Worm (Caenorhabditis elegans): ENCODE measurements around the gene srb-3.
A peak's percentile ranks its signal among the peaks of the same experiment; 100 is the strongest.

The srb-3 gene

DNA sequence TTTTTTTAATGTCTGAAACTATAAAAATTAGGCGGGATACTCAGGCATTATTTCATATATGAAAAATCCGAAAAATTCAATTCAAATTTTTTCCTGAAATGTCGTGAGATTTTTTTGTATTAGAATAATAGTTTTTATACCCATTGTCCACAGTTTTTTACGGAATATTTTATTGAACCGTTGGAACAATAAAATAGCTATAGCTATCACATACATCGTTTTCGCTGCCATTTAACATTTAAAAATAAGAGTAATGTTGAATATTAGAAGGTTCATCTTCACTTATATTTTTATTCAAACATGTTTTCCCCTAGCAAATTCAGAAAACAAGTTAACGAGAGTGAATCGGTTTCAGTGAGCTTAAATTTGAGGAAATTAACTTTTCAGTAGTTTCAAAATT, 5.0 kb upstream of the srb-3 start, which contains the start of gene C27D6.15:
Gene C27D6.15, plus strand, starts transcription at position 301 of the 400 bp plus-strand sequence.
- TF ChIP-seq ctbp-1 (GFP tag; IDR thresholded peaks at IDR 0.05) (no peak), mxl-3 (GFP tag; optimal IDR thresholded peaks at IDR 0.05) (no peak), ceh-20 (GFP tag; IDR thresholded peaks at IDR 0.05) (no peak), sdz-12 (GFP tag; optimal IDR thresholded peaks at IDR 0.05) (no peak), ztf-7 (tag; optimal IDR thresholded peaks at IDR 0.05) (no peak), aly-2 (tag; optimal IDR thresholded peaks at IDR 0.05) (no peak), lin-39 (tag; optimal IDR thresholded peaks at IDR 0.05) (no peak), unc-39 (tag; optimal IDR thresholded peaks at IDR 0.05) (no peak), R02D3.7 (tag; optimal IDR thresholded peaks at IDR 0.05) (no peak), fos-1 (tag; optimal IDR thresholded peaks at IDR 0.05) (no peak), daf-16 (GFP tag; optimal IDR thresholded peaks at IDR 0.05) (no peak), daf-16 (tag; optimal IDR thresholded peaks at IDR 0.05) (no peak), egl-43 (GFP tag; IDR thresholded peaks at IDR 0.05) (no peak), T26A8.4 (GFP tag; IDR thresholded peaks at IDR 0.05) (no peak), nhr-6 (tag; optimal IDR thresholded peaks at IDR 0.05) (no peak), egl-27 (tag; optimal IDR thresholded peaks at IDR 0.05) (no peak), lin-15B (tag; optimal IDR thresholded peaks at IDR 0.05) (no peak), nhr-11 (tag; optimal IDR thresholded peaks at IDR 0.05) (no peak), daf-8 (GFP tag; IDR thresholded peaks at IDR 0.05) (no peak), snpc-4 (tag; optimal IDR thresholded peaks at IDR 0.05) (no peak), hmg-1.1 (GFP tag; IDR thresholded peaks at IDR 0.05) (no peak)

DNA sequence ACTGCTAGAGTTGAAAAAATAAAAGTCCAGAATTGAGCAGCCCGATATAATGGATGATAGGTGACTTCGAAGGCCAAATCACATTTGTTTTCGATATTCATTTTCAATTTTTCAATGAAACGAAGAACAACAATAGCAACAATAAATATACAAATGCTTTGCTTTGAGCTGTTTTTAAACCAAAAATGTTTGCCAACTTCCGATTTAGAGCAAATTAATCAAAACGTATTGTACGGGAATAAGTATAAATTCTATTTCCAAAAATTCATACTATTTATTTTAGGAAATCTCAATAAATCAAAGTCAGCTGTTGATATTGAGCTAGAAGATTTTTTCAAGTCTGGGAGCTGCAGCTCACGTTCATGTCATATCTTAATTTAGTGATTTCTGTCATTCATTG, 4.3 kb upstream of the srb-3 start, which contains the start of gene srb-1:
Gene srb-1, minus strand, starts transcription at position 101 of the 400 bp plus-strand sequence.
- TF ChIP-seq unc-62 (GFP tag; optimal IDR thresholded peaks at IDR 0.05 in 1 of 2) (peak in 1 of 2 experiments; percentile 15), unc-62 (tag; optimal IDR thresholded peaks at IDR 0.05) (no peak), set-16 (GFP tag; IDR thresholded peaks at IDR 0.05) (no peak)

DNA sequence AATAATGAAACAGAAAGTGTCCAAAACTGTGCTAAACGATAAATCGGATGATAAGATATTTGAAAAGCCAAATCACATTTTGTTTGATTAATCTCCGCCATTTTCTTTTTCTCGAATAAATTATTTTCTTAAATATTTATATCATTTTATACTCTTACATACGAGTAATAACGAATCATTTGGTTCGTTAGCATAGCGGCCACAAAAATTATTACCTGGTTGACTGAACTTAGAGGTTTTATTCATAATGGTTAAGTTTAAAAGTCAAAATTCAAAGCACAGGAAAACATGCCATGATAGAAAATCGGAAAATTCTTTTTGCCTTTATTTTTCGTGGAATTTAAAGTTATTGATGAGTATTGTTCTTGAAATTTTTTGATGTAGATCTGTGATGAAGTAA, 3.4 kb downstream of the srb-3 start, which contains the start of gene srb-5:
Gene srb-5, minus strand, starts transcription at position 101 of the 400 bp plus-strand sequence.
- TF ChIP-seq nhr-25 (tag; optimal IDR thresholded peaks at IDR 0.05; ENCODE audit: borderline replicate concordance, insufficient read depth) (no peak), daf-19 (GFP tag; conservative IDR thresholded peaks at IDR 0.05) (no peak), T26A8.4 (GFP tag; IDR thresholded peaks at IDR 0.05) (no peak), F49E8.2 (tag; optimal IDR thresholded peaks at IDR 0.05; ENCODE audit: borderline replicate concordance) (no peak), saeg-2 (GFP tag; IDR thresholded peaks at IDR 0.05) (no peak), madf-9 (GFP tag; conservative IDR thresholded peaks at IDR 0.05) (no peak), aly-2 (tag; optimal IDR thresholded peaks at IDR 0.05) (no peak), ces-1 (GFP tag; optimal IDR thresholded peaks at IDR 0.05) (no peak), hlh-30 (tag; optimal IDR thresholded peaks at IDR 0.05; ENCODE audit: insufficient read depth) (no peak), egl-43 (GFP tag; IDR thresholded peaks at IDR 0.05) (no peak), D1046.2 (GFP tag; IDR thresholded peaks at IDR 0.05) (no peak), nhr-111 (GFP tag; optimal IDR thresholded peaks at IDR 0.05) (no peak), lir-3 (tag; optimal IDR thresholded peaks at IDR 0.05) (no peak), lin-29 (GFP tag; IDR thresholded peaks at IDR 0.05) (no peak), T20F7.1 (GFP tag; optimal IDR thresholded peaks at IDR 0.05) (no peak), zfp-3 (GFP tag; conservative IDR thresholded peaks at IDR 0.05) (no peak), ztf-7 (tag; optimal IDR thresholded peaks at IDR 0.05) (no peak), F10B5.3 (tag; optimal IDR thresholded peaks at IDR 0.05) (no peak), ceh-28 (tag; optimal IDR thresholded peaks at IDR 0.05) (no peak), zfp-2 (tag; optimal IDR thresholded peaks at IDR 0.05) (no peak)

All from whole organism, L4 larva.